Worm (Caenorhabditis elegans) whole organism, midembryonic: Measurements from ENCODE around the gene eif-3.B.

Experiments used
- T22C8.4 ChIP-seq: fragments of 200-800 bp; sonication (Bioruptor generic); IDR thresholded peaks from 2 replicates; pipeline ENCODE4 v1.3.6; 2022; ENCODE audit warnings: missing genetic modification characterization, missing compliant biosample characterization
- cog-1 ChIP-seq: sonication (generic microtip); optimal IDR thresholded peaks from 2 replicates; lab custom pipeline; 2016; ENCODE audit warnings: missing genetic modification characterization, missing compliant biosample characterization
- flt-1 ChIP-seq: fragments of 200-800 bp; sonication (Bioruptor generic); IDR thresholded peaks from 2 replicates; pipeline ENCODE4 v1.3.6; 2022; ENCODE audit warnings: missing genetic modification characterization, missing compliant biosample characterization
- klf-2 ChIP-seq: fragments of 200-800 bp; sonication (Bioruptor generic); conservative IDR thresholded peaks from 2 replicates; pipeline ENCODE4 v1.3.6; 2022; ENCODE audit warnings: missing genetic modification reagents, missing genetic modification characterization, missing compliant biosample characterization
- med-1 ChIP-seq: sonication (generic microtip); optimal IDR thresholded peaks from 2 replicates; lab custom pipeline; 2017; ENCODE audit warnings: missing genetic modification characterization, mild to moderate bottlenecking, missing compliant biosample characterization, antibody characterized with exemption, missing genetic modification reagents; ENCODE audit not compliant: insufficient read depth
- ref-1 ChIP-seq: fragments of 200-800 bp; sonication (Bioruptor generic); conservative IDR thresholded peaks from 2 replicates; pipeline ENCODE4 v1.3.6; 2022; ENCODE audit warnings: missing genetic modification reagents, missing genetic modification characterization, missing compliant biosample characterization
- tab-1 ChIP-seq: fragments of 200-800 bp; sonication (Bioruptor generic); IDR thresholded peaks from 2 replicates; pipeline ENCODE4 v1.3.6; 2022; ENCODE audit warnings: missing genetic modification characterization, missing compliant biosample characterization
- ztf-23 ChIP-seq: fragments of 200-800 bp; sonication (Bioruptor generic); IDR thresholded peaks from 2 replicates; pipeline ENCODE4 v1.3.6; 2022; ENCODE audit warnings: missing genetic modification reagents, missing genetic modification characterization, missing compliant biosample characterization
- ztf-29 ChIP-seq: fragments of 200-800 bp; sonication (Bioruptor generic); IDR thresholded peaks from 2 replicates; pipeline ENCODE4 v1.3.6; 2022; ENCODE audit warnings: missing genetic modification reagents, missing genetic modification characterization, missing compliant biosample characterization

Gene eif-3.B

DNA sequence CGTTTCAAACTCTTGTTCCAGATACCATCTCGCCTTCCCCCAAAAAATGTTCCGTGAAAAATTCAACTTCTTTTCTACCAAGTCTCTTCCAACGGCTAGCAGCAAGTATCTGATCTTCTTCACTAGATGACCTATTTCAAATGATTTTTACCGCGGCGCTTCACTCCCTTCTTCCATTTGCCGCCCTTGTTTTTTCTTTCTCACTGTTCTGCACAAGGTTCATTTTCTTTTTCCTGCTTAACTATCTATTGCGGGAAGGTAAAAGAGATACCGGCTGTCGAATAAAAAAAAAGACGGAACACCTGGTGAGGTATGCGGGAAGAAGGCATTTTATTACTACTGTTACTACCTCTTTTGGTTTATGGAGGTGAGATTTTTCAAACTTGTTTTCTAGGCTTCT is 47.8 kb downstream of the eif-3.B start, which contains the start of gene cdh-7:
cdh-7 (plus strand) TSS at position 214 of the 400 bp plus-strand sequence.
- TF ChIP-seq klf-2 (GFP tag; lab: Robert Waterston, UW) (no peak), T22C8.4 (GFP tag; lab: Robert Waterston, UW) (no peak), tab-1 (GFP tag; lab: Robert Waterston, UW) (no peak), ref-1 (no peak)

DNA sequence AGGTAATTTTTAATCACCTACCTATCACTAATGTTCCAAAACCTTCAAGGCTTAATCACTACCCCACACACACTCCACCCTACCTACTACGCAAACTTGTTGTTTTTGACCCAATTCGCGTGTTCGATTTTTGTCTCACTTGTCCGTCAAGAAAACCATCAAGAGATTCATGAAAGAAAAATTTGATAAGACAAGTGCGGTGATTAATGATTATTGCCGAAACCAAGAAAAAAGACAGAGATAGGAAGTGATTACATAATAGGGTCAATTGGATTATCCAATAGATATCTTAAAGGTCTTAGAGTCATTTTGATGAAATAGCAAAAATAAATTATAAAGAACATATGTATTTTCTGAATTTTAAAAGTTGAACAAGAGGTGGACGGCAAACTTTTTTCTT is 49.0 kb downstream of the eif-3.B start:
- TF ChIP-seq ref-1 (no peak), ztf-23 (GFP tag; lab: Robert Waterston, UW) (no peak), cog-1 (tag; lab: Kevin White, UChicago) (no peak), klf-2 (GFP tag; lab: Robert Waterston, UW) (no peak), ztf-29 (no peak), T22C8.4 (GFP tag; lab: Robert Waterston, UW) (no peak), tab-1 (GFP tag; lab: Robert Waterston, UW) (no peak), med-1 (GFP tag; lab: Kevin White, UChicago) (no peak), flt-1 (GFP tag; lab: Robert Waterston, UW) (no peak)
